Worm (Caenorhabditis elegans) whole organism, L2 larva: ENCODE measurements around the gene K09G1.2.
A peak's percentile ranks its signal among the peaks of the same experiment; 100 is the strongest.

Experiments used
- C34F6.9 ChIP-seq: fragments of 150-350 bp; optimal IDR thresholded peaks from 2 replicates; lab custom pipeline; 2014; ENCODE audit warnings: missing biosample characterization, missing genetic modification characterization
- ZK546.5 ChIP-seq: sonication (generic microtip); optimal IDR thresholded peaks from 2 replicates; lab custom pipeline; 2017; ENCODE audit warnings: missing biosample characterization, missing genetic modification characterization
- aly-2 ChIP-seq: fragments of 150-350 bp; optimal IDR thresholded peaks from 2 replicates; lab custom pipeline; 2014; ENCODE audit warnings: missing biosample characterization, missing genetic modification characterization
- ama-1 ChIP-seq: fragments of 150-350 bp; optimal IDR thresholded peaks from 2 replicates; lab custom pipeline; 2018; ENCODE audit warnings: inconsistent platforms
- ceh-16 ChIP-seq: fragments of 150-350 bp; optimal IDR thresholded peaks from 2 replicates; lab custom pipeline; 2014; ENCODE audit warnings: missing biosample characterization, missing genetic modification characterization
- dmd-4 ChIP-seq: sonication (generic microtip); optimal IDR thresholded peaks from 2 replicates; lab custom pipeline; 2017; ENCODE audit warnings: missing biosample characterization, missing genetic modification characterization
- egl-27 ChIP-seq: sonication (generic microtip); optimal IDR thresholded peaks from 3 replicates; lab custom pipeline; 2017; ENCODE audit warnings: missing biosample characterization, missing genetic modification reagents, missing genetic modification characterization
- elt-1 ChIP-seq: fragments of 150-350 bp; optimal IDR thresholded peaks from 2 replicates; lab custom pipeline; 2014; ENCODE audit warnings: missing biosample characterization, missing genetic modification characterization
- elt-3 ChIP-seq: sonication (generic microtip); optimal IDR thresholded peaks from 2 replicates; lab custom pipeline; 2017; ENCODE audit warnings: missing biosample characterization, missing genetic modification characterization
- fos-1 ChIP-seq: fragments of 150-350 bp; optimal IDR thresholded peaks from 2 replicates; lab custom pipeline; 2014; ENCODE audit warnings: missing biosample characterization, missing genetic modification characterization
- gmeb-1 ChIP-seq: fragments of 150-350 bp; optimal IDR thresholded peaks from 2 replicates; lab custom pipeline; 2014; ENCODE audit warnings: missing biosample characterization, missing genetic modification characterization
- lin-11 ChIP-seq: fragments of 150-350 bp; sonication (generic microtip); optimal IDR thresholded peaks from 2 replicates; lab custom pipeline; 2014; ENCODE audit warnings: missing biosample characterization, missing genetic modification characterization, inconsistent platforms, mixed read lengths
- lin-13 ChIP-seq: fragments of 150-350 bp; optimal IDR thresholded peaks from 2 replicates; lab custom pipeline; 2014; ENCODE audit warnings: missing biosample characterization, missing genetic modification reagents, missing genetic modification characterization
- mab-5 ChIP-seq: fragments of 150-350 bp; optimal IDR thresholded peaks from 2 replicates; lab custom pipeline; 2014; ENCODE audit warnings: missing biosample characterization, missing genetic modification characterization
- mbf-1 ChIP-seq: sonication (generic microtip); optimal IDR thresholded peaks from 2 replicates; lab custom pipeline; 2017; ENCODE audit warnings: missing biosample characterization, missing genetic modification characterization
- nhr-10 ChIP-seq: sonication (generic microtip); optimal IDR thresholded peaks from 2 replicates; lab custom pipeline; 2017; ENCODE audit warnings: missing biosample characterization, missing genetic modification characterization
- nhr-11 ChIP-seq: fragments of 150-350 bp; optimal IDR thresholded peaks from 2 replicates; lab custom pipeline; 2014; ENCODE audit warnings: missing biosample characterization, missing genetic modification characterization
- nhr-12 ChIP-seq: fragments of 150-350 bp; optimal IDR thresholded peaks from 2 replicates; lab custom pipeline; 2014; ENCODE audit warnings: missing biosample characterization, missing genetic modification characterization
- nhr-129 ChIP-seq: fragments of 150-350 bp; optimal IDR thresholded peaks from 2 replicates; lab custom pipeline; 2014; ENCODE audit warnings: missing biosample characterization, missing genetic modification characterization
- nhr-21 ChIP-seq: fragments of 150-350 bp; optimal IDR thresholded peaks from 2 replicates; lab custom pipeline; 2014; ENCODE audit warnings: missing biosample characterization, missing genetic modification characterization
- nhr-23 ChIP-seq: fragments of 150-350 bp; optimal IDR thresholded peaks from 2 replicates; lab custom pipeline; 2014; ENCODE audit warnings: missing biosample characterization, missing genetic modification reagents, missing genetic modification characterization
- nhr-237 ChIP-seq: fragments of 150-350 bp; optimal IDR thresholded peaks from 2 replicates; lab custom pipeline; 2014; ENCODE audit warnings: missing biosample characterization, missing genetic modification characterization
- nhr-6 ChIP-seq: fragments of 150-350 bp; optimal IDR thresholded peaks from 2 replicates; lab custom pipeline; 2014; ENCODE audit warnings: missing biosample characterization, missing genetic modification characterization
- peb-1 ChIP-seq: fragments of 150-350 bp; optimal IDR thresholded peaks from 2 replicates; lab custom pipeline; 2014; ENCODE audit warnings: missing biosample characterization, missing genetic modification characterization
- sma-3 ChIP-seq: sonication (generic microtip); optimal IDR thresholded peaks from 2 replicates; lab custom pipeline; 2016; ENCODE audit warnings: missing genetic modification reagents, missing genetic modification characterization, missing compliant biosample characterization
- sma-9 ChIP-seq, 2 experiments: fragments of 150-350 bp in 1 of 2; sonication (generic microtip) in 1 of 2; optimal IDR thresholded peaks; 2 replicates each; lab custom pipeline; 2014 to 2016; ENCODE audit warnings: missing genetic modification characterization in 2 of 2, mild to moderate bottlenecking in 1 of 2, missing biosample characterization in 1 of 2, missing compliant biosample characterization in 1 of 2, missing genetic modification reagents in 1 of 2, moderate library complexity in 1 of 2
- snpc-4 ChIP-seq: fragments of 150-350 bp; optimal IDR thresholded peaks from 2 replicates; lab custom pipeline; 2014; ENCODE audit warnings: missing biosample characterization, missing genetic modification characterization
- unc-39 ChIP-seq: fragments of 150-350 bp; optimal IDR thresholded peaks from 2 replicates; lab custom pipeline; 2014; ENCODE audit warnings: missing biosample characterization, missing genetic modification characterization
- unc-55 ChIP-seq: fragments of 150-350 bp; sonication (generic microtip); optimal IDR thresholded peaks from 3 replicates; lab custom pipeline; 2014; ENCODE audit warnings: missing biosample characterization, missing genetic modification reagents, missing genetic modification characterization
- unc-62 ChIP-seq: fragments of 150-350 bp; optimal IDR thresholded peaks from 2 replicates; lab custom pipeline; 2014; ENCODE audit warnings: missing biosample characterization, missing genetic modification reagents, missing genetic modification characterization
- zag-1 ChIP-seq: fragments of 150-350 bp; optimal IDR thresholded peaks from 2 replicates; lab custom pipeline; 2014; ENCODE audit warnings: missing biosample characterization, missing genetic modification characterization
- ztf-4 ChIP-seq: fragments of 150-350 bp; optimal IDR thresholded peaks from 2 replicates; lab custom pipeline; 2014; ENCODE audit warnings: missing biosample characterization, missing genetic modification characterization

Gene K09G1.2

DNA sequence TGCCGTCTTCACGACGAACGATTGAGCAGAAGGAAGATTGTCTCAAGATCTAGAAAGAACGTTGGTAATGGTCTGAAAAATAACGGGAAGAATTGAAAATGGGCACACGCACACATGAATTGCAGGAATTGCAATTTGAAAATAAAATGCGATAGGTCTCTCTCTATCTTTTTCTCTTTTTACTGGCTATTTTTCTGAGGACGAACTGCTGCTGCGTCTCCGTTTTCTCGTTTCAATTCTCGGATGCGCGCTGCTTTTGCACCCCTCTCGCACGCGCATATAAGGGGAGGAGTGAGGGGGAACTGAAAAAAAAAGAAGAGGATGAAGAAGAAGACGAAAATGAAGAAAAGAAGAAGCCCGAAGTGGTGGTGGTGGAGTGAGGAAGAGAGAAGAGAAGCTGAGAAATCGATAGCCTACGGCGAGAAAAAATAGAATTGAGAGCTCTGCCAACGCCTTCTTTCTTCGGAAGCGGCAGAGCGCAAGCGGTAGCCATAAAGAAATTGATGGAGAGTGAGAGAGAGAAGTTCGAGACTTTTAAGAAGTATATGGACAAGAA lies 28.7 kb upstream of the K09G1.2 start, which contains the start of gene rgef-1 (continued):
- TF ChIP-seq unc-39 (tag; lab: Kevin White, UChicago) = no peak
- TF ChIP-seq C34F6.9 (tag; lab: Kevin White, UChicago) = peak; percentile 91
- TF ChIP-seq nhr-10 (tag; lab: Kevin White, UChicago) = no peak
- TF ChIP-seq snpc-4 = no peak
- TF ChIP-seq egl-27 (tag; lab: Kevin White, UChicago) = no peak
- TF ChIP-seq gmeb-1 (tag; lab: Kevin White, UChicago) = no peak
- no peak for TF ChIP-seq nhr-6
- TF ChIP-seq sma-3 (GFP tag; lab: Kevin White, UChicago) = no peak
- TF ChIP-seq peb-1 (tag; lab: Kevin White, UChicago) = no peak
- no peak for TF ChIP-seq nhr-21 (tag; lab: Kevin White, UChicago)

DNA sequence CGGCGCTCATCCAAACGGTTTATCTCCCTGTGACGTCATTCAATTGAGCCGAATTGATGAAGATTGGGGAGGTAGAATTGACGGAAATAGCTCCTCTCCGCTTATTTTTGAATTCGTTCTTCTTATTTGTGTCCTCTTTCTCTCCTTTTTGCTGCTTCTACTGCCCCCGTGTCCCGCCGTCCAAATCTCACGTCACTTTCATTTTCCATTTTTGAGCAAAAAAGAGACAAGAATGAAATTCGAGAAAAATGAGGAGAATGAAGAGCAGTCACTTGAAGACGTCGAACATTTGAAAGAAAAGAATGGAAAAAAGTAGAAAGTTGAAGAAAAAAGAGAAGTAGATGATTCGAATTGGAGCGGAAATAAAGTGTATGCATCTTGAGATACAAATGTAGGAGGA lies 26.8 kb upstream of the K09G1.2 start:
- TF ChIP-seq C34F6.9 (tag; lab: Kevin White, UChicago) (peak; percentile 18), fos-1 (tag; lab: Kevin White, UChicago) (no peak), sma-3 (GFP tag; lab: Kevin White, UChicago) (no peak), sma-9 (GFP tag; optimal IDR thresholded peaks at IDR 0.05; lab: Kevin White, UChicago) (peak; percentile 19), sma-9 (tag; optimal IDR thresholded peaks at IDR 0.05; lab: Kevin White, UChicago) (no peak), peb-1 (tag; lab: Kevin White, UChicago) (no peak), nhr-10 (tag; lab: Kevin White, UChicago) (no peak)

DNA sequence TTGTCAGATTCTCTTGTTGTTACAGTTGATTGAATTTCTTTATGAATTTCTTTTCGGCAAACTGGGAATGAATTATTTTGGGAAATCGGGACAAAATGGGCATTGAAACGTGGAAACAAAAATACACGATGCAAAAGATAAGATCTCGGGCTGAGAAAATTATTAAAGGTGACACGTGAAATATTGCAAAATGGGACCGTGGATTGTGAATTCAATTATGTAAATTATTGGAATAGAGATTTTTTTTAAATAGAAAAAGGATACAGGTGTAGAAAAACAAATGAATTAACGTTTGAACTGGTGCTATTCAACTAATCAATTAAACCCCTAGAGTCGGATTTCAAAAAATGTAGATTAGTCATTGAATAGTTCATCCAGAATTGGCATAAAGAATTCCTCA lies 21.7 kb upstream of the K09G1.2 start, which contains the start of gene F25B3.4:
Gene F25B3.4, minus strand, starts transcription at position 101 of the 400 bp plus-strand sequence.
- TF ChIP-seq gmeb-1 (tag; lab: Kevin White, UChicago) (no peak), elt-3 (tag; lab: Kevin White, UChicago) (no peak), nhr-23 (tag; lab: Kevin White, UChicago) (no peak), mbf-1 (tag; lab: Kevin White, UChicago) (no peak), lin-13 (GFP tag; lab: Kevin White, UChicago) (no peak)
- TF ChIP-seq, all 48 proteins: peak for 0

DNA sequence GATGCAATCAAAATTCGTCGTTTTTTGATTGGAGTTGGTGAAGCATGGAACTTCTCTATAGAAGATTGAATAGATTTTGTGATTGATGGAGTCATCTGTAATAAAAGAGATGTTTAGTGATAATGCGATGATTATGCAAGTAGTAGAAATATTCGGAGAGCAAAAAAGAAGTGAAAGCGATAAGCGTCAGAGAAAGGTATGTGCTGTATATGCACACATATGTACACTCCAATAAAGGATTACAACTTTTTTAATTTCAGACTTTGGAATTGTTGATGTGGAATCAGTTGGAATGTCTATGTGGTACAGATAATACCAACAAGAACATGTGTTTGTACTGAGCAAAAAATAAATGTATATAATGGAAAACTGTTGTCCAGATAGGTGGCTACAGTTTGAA lies 20.2 kb upstream of the K09G1.2 start, which contains the start of gene F25B3.5:
Gene F25B3.5, minus strand, starts transcription at position 101 of the 400 bp plus-strand sequence.
- no peak for TF ChIP-seq unc-39 (tag; lab: Kevin White, UChicago)
- TF ChIP-seq gmeb-1 (tag; lab: Kevin White, UChicago) = no peak
- no peak for TF ChIP-seq elt-1 (tag; lab: Kevin White, UChicago)
- no peak for TF ChIP-seq sma-9 (GFP tag; optimal IDR thresholded peaks at IDR 0.05; lab: Kevin White, UChicago)
- TF ChIP-seq sma-9 (tag; optimal IDR thresholded peaks at IDR 0.05; lab: Kevin White, UChicago) = no peak
- TF ChIP-seq nhr-11 = no peak
- no peak for TF ChIP-seq unc-62 (GFP tag; lab: Kevin White, UChicago)
- TF ChIP-seq nhr-10 (tag; lab: Kevin White, UChicago) = no peak
- TF ChIP-seq dmd-4 (tag; lab: Kevin White, UChicago) = no peak
- no peak for TF ChIP-seq aly-2 (tag; lab: Kevin White, UChicago)
- no peak for TF ChIP-seq snpc-4
- TF ChIP-seq nhr-21 (tag; lab: Kevin White, UChicago) = no peak
- TF ChIP-seq peb-1 (tag; lab: Kevin White, UChicago) = no peak
- no peak for TF ChIP-seq ama-1 (lab: Kevin White, UChicago)
- no peak for TF ChIP-seq nhr-237 (tag; lab: Kevin White, UChicago)
- no peak for TF ChIP-seq nhr-129 (tag; lab: Kevin White, UChicago)
- no peak for TF ChIP-seq fos-1 (tag; lab: Kevin White, UChicago)
- no peak for TF ChIP-seq zag-1
- no peak for TF ChIP-seq mbf-1 (tag; lab: Kevin White, UChicago)
- no peak for TF ChIP-seq ceh-16 (tag; lab: Kevin White, UChicago)

DNA sequence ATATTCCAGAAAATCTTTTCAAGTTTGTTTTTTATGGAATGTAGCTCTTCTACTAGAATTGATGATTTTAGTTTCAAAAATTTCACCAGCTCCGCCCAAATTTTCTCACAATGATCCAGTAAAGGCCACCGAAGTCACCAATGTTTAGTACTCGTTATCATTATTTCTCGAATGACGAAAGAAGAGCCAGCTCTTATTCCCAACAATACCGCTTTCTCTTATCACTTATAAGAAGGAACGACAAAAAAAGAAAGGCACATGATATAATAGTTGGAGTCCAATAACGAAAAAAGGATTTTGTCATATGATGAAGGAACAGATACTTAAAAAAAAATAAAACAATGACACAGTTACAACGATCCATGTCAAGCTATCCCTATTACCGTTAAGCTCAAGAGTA lies 19.4 kb upstream of the K09G1.2 start:
- no peak for TF ChIP-seq mab-5 (tag; lab: Kevin White, UChicago)
- no peak for TF ChIP-seq snpc-4
- no peak for TF ChIP-seq elt-1 (tag; lab: Kevin White, UChicago)
- no peak for TF ChIP-seq unc-62 (GFP tag; lab: Kevin White, UChicago)
- TF ChIP-seq nhr-12 (tag; lab: Kevin White, UChicago) = no peak
- no peak for TF ChIP-seq dmd-4 (tag; lab: Kevin White, UChicago)
- TF ChIP-seq fos-1 (tag; lab: Kevin White, UChicago) = no peak
- TF ChIP-seq ztf-4 (tag; lab: Kevin White, UChicago) = no peak
- no peak for TF ChIP-seq lin-13 (GFP tag; lab: Kevin White, UChicago)
- no peak for TF ChIP-seq unc-55 (GFP tag; lab: Kevin White, UChicago)
- no peak for TF ChIP-seq nhr-237 (tag; lab: Kevin White, UChicago)
- no peak for TF ChIP-seq sma-9 (GFP tag; optimal IDR thresholded peaks at IDR 0.05; lab: Kevin White, UChicago)
- TF ChIP-seq sma-9 (tag; optimal IDR thresholded peaks at IDR 0.05; lab: Kevin White, UChicago) = no peak
- no peak for TF ChIP-seq C34F6.9 (tag; lab: Kevin White, UChicago)
- TF ChIP-seq ZK546.5 (tag; lab: Kevin White, UChicago) = no peak
- no peak for TF ChIP-seq lin-11
